Fruit fly (Drosophila melanogaster) Kc167 (cell line): ENCODE measurements around the gene Aduk.

Experiments used
- Myc ChIP-seq: fragments of >200 bp; optimal IDR thresholded peaks from 2 replicates; lab custom pipeline; 2017; ENCODE audit warnings: missing external identifiers
- Sin3A ChIP-seq: fragments of >200 bp; optimal IDR thresholded peaks from 2 replicates; lab custom pipeline; 2018; ENCODE audit warnings: missing external identifiers
- h ChIP-seq: fragments of >200 bp; optimal IDR thresholded peaks from 3 replicates; lab custom pipeline; 2018; ENCODE audit warnings: missing external identifiers
- insv ChIP-seq: fragments of >200 bp; optimal IDR thresholded peaks from 3 replicates; lab custom pipeline; 2018; ENCODE audit warnings: missing external identifiers
- psq ChIP-seq: fragments of >200 bp; optimal IDR thresholded peaks from 2 replicates; lab custom pipeline; 2017; ENCODE audit warnings: missing external identifiers
- ttk ChIP-seq: sonication (Bioruptor generic); optimal IDR thresholded peaks from 2 replicates; lab custom pipeline; 2017; ENCODE audit warnings: missing external identifiers

Aduk gene

dm6 chr3R:9343022-9343587, 8.6 kb upstream of the Aduk start:
- no peak for TF ChIP-seq Myc (lab: Kevin White, UChicago)
- TF ChIP-seq h (lab: Kevin White, UChicago) = no peak
- TF ChIP-seq insv (lab: Kevin White, UChicago) = no peak
- TF ChIP-seq psq (lab: Kevin White, UChicago) = no peak
- no peak for TF ChIP-seq ttk
- TF ChIP-seq Sin3A (lab: Kevin White, UChicago) = no peak

- no peak for TF ChIP-seq Sin3A (lab: Kevin White, UChicago)
- TF ChIP-seq Myc (lab: Kevin White, UChicago) = no peak
- no peak for TF ChIP-seq insv (lab: Kevin White, UChicago)
- no peak for TF ChIP-seq h (lab: Kevin White, UChicago)
- TF ChIP-seq psq (lab: Kevin White, UChicago) = no peak
Measured at dm6 chr3R:9342248-9342882, 7.9 kb upstream of the Aduk start.

- no peak for TF ChIP-seq ttk
Measured at dm6 chr3R:9341189-9342012, 6.9 kb upstream of the Aduk start.

dm6 chr3R:9340425-9341188, 6.1 kb upstream of the Aduk start:
- TF ChIP-seq ttk = no peak
- no peak for TF ChIP-seq insv (lab: Kevin White, UChicago)
- TF ChIP-seq h (lab: Kevin White, UChicago) = no peak
- no peak for TF ChIP-seq Sin3A (lab: Kevin White, UChicago)
- TF ChIP-seq Myc (lab: Kevin White, UChicago) = no peak
- TF ChIP-seq psq (lab: Kevin White, UChicago) = no peak

dm6 chr3R:9340076-9340315, 5.5 kb upstream of the Aduk start, which contains the start of gene drn:
TSS of gene drn (plus strand) at chr3R:9340216.
- TF ChIP-seq psq (lab: Kevin White, UChicago) (no peak), Sin3A (lab: Kevin White, UChicago) (no peak)

dm6 chr3R:9339176-9340075, 4.9 kb upstream of the Aduk start:
- TF ChIP-seq psq (lab: Kevin White, UChicago) = no peak
- TF ChIP-seq ttk = no peak
- no peak for TF ChIP-seq h (lab: Kevin White, UChicago)
- no peak for TF ChIP-seq Myc (lab: Kevin White, UChicago)

- TF ChIP-seq insv (lab: Kevin White, UChicago) (no peak), Sin3A (lab: Kevin White, UChicago) (no peak), Myc (lab: Kevin White, UChicago) (no peak), psq (lab: Kevin White, UChicago) (no peak), h (lab: Kevin White, UChicago) (no peak), ttk (no peak)
Measured at dm6 chr3R:9338771-9339170, 4.3 kb upstream of the Aduk start.

- TF ChIP-seq ttk = no peak
- TF ChIP-seq Myc (lab: Kevin White, UChicago) = no peak
- TF ChIP-seq psq (lab: Kevin White, UChicago) = no peak
- no peak for TF ChIP-seq insv (lab: Kevin White, UChicago)
- no peak for TF ChIP-seq h (lab: Kevin White, UChicago)
- TF ChIP-seq Sin3A (lab: Kevin White, UChicago) = no peak
Measured at dm6 chr3R:9337402-9338254, 3.1 kb upstream of the Aduk start.

- TF ChIP-seq Myc (lab: Kevin White, UChicago) = no peak
- TF ChIP-seq h (lab: Kevin White, UChicago) = no peak
- no peak for TF ChIP-seq Sin3A (lab: Kevin White, UChicago)
- no peak for TF ChIP-seq ttk
- no peak for TF ChIP-seq insv (lab: Kevin White, UChicago)
- TF ChIP-seq psq (lab: Kevin White, UChicago) = no peak
Measured at dm6 chr3R:9331861-9332260, 2.7 kb downstream of the Aduk start, which contains the start of gene CG16749. TSS of gene CG16749 (minus strand) at chr3R:9331885.

dm6 chr3R:9330231-9330630, 4.3 kb downstream of the Aduk start, which contains the start of gene CG12951:
TSS of gene CG12951 (minus strand) at chr3R:9330331.
- TF ChIP-seq ttk (no peak), psq (lab: Kevin White, UChicago) (no peak), Sin3A (lab: Kevin White, UChicago) (no peak), Myc (lab: Kevin White, UChicago) (no peak), insv (lab: Kevin White, UChicago) (no peak)
